Fruit fly (Drosophila melanogaster) whole organism, embryonic: ENCODE measurements around the gene CG5937.

Experiments used
- Abd-B ChIP-seq: fragments of 200-800 bp; sonication (Bioruptor generic); optimal IDR thresholded peaks from 2 replicates; lab custom pipeline; 2018; ENCODE audit warnings: missing biosample characterization, mild to moderate bottlenecking, missing genetic modification characterization, moderate library complexity
- Ada2b ChIP-seq: fragments of 200-800 bp; sonication (Bioruptor generic); IDR thresholded peaks from 2 replicates; pipeline ENCODE4 v1.3.6; 2022; ENCODE audit warnings: missing biosample characterization, missing genetic modification characterization
- Awh ChIP-seq: fragments of 200-800 bp; sonication (Bioruptor generic); IDR thresholded peaks from 2 replicates; pipeline ENCODE4, ENCODE4 v1.3.6; 2022; ENCODE audit warnings: missing biosample characterization, missing genetic modification characterization
- B-H1 ChIP-seq: fragments of 200-800 bp; sonication (Bioruptor generic); IDR thresholded peaks from 3 replicates; pipeline ENCODE4 v1.3.6; 2022; ENCODE audit warnings: missing biosample characterization, missing genetic modification characterization
- Bgb ChIP-seq: fragments of 200-800 bp; sonication (Bioruptor generic); IDR thresholded peaks from 2 replicates; pipeline ENCODE4 v1.3.6; 2022; ENCODE audit warnings: missing biosample characterization, missing genetic modification characterization; ENCODE audit not compliant: partially characterized antibody
- CG1024 ChIP-seq: fragments of 200-800 bp; sonication (Bioruptor generic); IDR thresholded peaks from 2 replicates; pipeline ENCODE4 v1.3.6; 2022; ENCODE audit warnings: missing biosample characterization, missing genetic modification characterization
- CG10462 ChIP-seq: fragments of 200-800 bp; sonication (Bioruptor generic); optimal IDR thresholded peaks from 2 replicates; lab custom pipeline; 2016; ENCODE audit warnings: missing biosample characterization, missing genetic modification characterization
- CG11247 ChIP-seq: fragments of 200-800 bp; sonication (Bioruptor generic); IDR thresholded peaks from 2 replicates; pipeline ENCODE4 v1.3.6; 2022; ENCODE audit warnings: missing biosample characterization, missing genetic modification characterization
- CG13123 ChIP-seq: fragments of 200-800 bp; sonication (Bioruptor generic); optimal IDR thresholded peaks from 2 replicates; lab custom pipeline; 2016; ENCODE audit warnings: missing biosample characterization, missing genetic modification characterization
- CG13287 ChIP-seq: fragments of 200-800 bp; sonication (Bioruptor generic); IDR thresholded peaks from 2 replicates; pipeline ENCODE4 v1.3.6; 2022; ENCODE audit warnings: missing biosample characterization, missing genetic modification characterization; ENCODE audit not compliant: partially characterized antibody
- CG13296 ChIP-seq: fragments of 200-800 bp; sonication (Bioruptor generic); optimal IDR thresholded peaks from 3 replicates; lab custom pipeline; 2018; ENCODE audit warnings: missing biosample characterization, mild to moderate bottlenecking, missing genetic modification characterization
- CG13624 ChIP-seq: fragments of 200-800 bp; sonication (Bioruptor generic); optimal IDR thresholded peaks from 2 replicates; lab custom pipeline; 2016; ENCODE audit warnings: missing biosample characterization, missing genetic modification characterization
- CG13894 ChIP-seq: fragments of 200-800 bp; sonication (Bioruptor generic); optimal IDR thresholded peaks from 3 replicates; lab custom pipeline; 2018; ENCODE audit warnings: missing biosample characterization, mild to moderate bottlenecking, missing genetic modification characterization, moderate library complexity
- CG15011 ChIP-seq: fragments of 200-800 bp; sonication (Bioruptor generic); optimal IDR thresholded peaks from 3 replicates; lab custom pipeline; 2018; ENCODE audit warnings: missing biosample characterization, mild to moderate bottlenecking, missing genetic modification characterization
- CG15269 ChIP-seq: fragments of 200-800 bp; sonication (Bioruptor generic); optimal IDR thresholded peaks from 2 replicates; lab custom pipeline; 2018; ENCODE audit warnings: missing biosample characterization, mild to moderate bottlenecking, missing genetic modification characterization, moderate library complexity
- CG17186 ChIP-seq: fragments of 200-800 bp; sonication (Bioruptor generic); optimal IDR thresholded peaks from 3 replicates; lab custom pipeline; 2017; ENCODE audit warnings: missing biosample characterization, missing genetic modification reagents, missing genetic modification characterization
- CG17385 ChIP-seq: fragments of 200-800 bp; sonication (Bioruptor generic); optimal IDR thresholded peaks from 3 replicates; lab custom pipeline; 2018; ENCODE audit warnings: missing biosample characterization, mild to moderate bottlenecking, missing genetic modification characterization
- CG18011 ChIP-seq: fragments of 200-800 bp; sonication (Bioruptor generic); optimal IDR thresholded peaks from 2 replicates; lab custom pipeline; 2017; ENCODE audit warnings: missing biosample characterization, missing genetic modification characterization, mild to moderate bottlenecking, moderate library complexity, missing genotype
- CG18262 ChIP-seq: fragments of 200-800 bp; optimal IDR thresholded peaks from 3 replicates; lab custom pipeline; 2019; ENCODE audit warnings: missing biosample characterization, mild to moderate bottlenecking, missing genetic modification characterization, moderate library complexity
- CG1832 ChIP-seq: fragments of 200-800 bp; sonication (Bioruptor generic); optimal IDR thresholded peaks from 2 replicates; lab custom pipeline; 2017; ENCODE audit warnings: missing biosample characterization, mild to moderate bottlenecking, missing genetic modification characterization, inconsistent platforms
- CG18476 ChIP-seq: fragments of 200-800 bp; sonication (Bioruptor generic); optimal IDR thresholded peaks from 2 replicates; lab custom pipeline; 2016; ENCODE audit warnings: missing biosample characterization, mild to moderate bottlenecking, missing genetic modification characterization
- CG2889 ChIP-seq: fragments of 200-800 bp; sonication (Bioruptor generic); IDR thresholded peaks from 3 replicates; pipeline ENCODE4 v1.3.6; 2022; ENCODE audit warnings: missing biosample characterization, missing genetic modification characterization
- CG5953 ChIP-seq: fragments of 200-800 bp; sonication (Bioruptor generic); IDR thresholded peaks from 2 replicates; pipeline ENCODE4 v1.3.6; 2022; ENCODE audit warnings: missing biosample characterization, missing genetic modification characterization
- CG6175 ChIP-seq: fragments of 200-800 bp; sonication (Bioruptor generic); IDR thresholded peaks from 3 replicates; pipeline ENCODE4 v1.3.6; 2022; ENCODE audit warnings: missing biosample characterization, missing genetic modification characterization
- CG6683 ChIP-seq: fragments of 200-800 bp; sonication (Bioruptor generic); optimal IDR thresholded peaks from 2 replicates; lab custom pipeline; 2017; ENCODE audit warnings: missing biosample characterization, mild to moderate bottlenecking, missing genetic modification characterization, missing genetic modification reagents
- CG7271 ChIP-seq: fragments of 200-800 bp; sonication (Bioruptor generic); optimal IDR thresholded peaks from 2 replicates; lab custom pipeline; 2018; ENCODE audit warnings: missing biosample characterization, mild to moderate bottlenecking, missing genetic modification characterization, moderate library complexity
- CG7963 ChIP-seq: fragments of 200-800 bp; sonication (Bioruptor generic); IDR thresholded peaks from 3 replicates; pipeline ENCODE4 v1.3.6; 2022; ENCODE audit warnings: missing biosample characterization, missing genetic modification characterization; ENCODE audit not compliant: partially characterized antibody
- CG9215 ChIP-seq: fragments of 200-800 bp; sonication (Bioruptor generic); IDR thresholded peaks from 2 replicates; pipeline ENCODE4 v1.3.6; 2022; ENCODE audit warnings: missing biosample characterization, missing genetic modification characterization
- CG9817 ChIP-seq: fragments of 200-800 bp; sonication (Bioruptor generic); optimal IDR thresholded peaks from 2 replicates; lab custom pipeline; 2018; ENCODE audit warnings: missing biosample characterization, mild to moderate bottlenecking, missing genetic modification characterization, moderate library complexity
- CG9932 ChIP-seq: fragments of 200-800 bp; sonication (Bioruptor generic); IDR thresholded peaks from 2 replicates; pipeline ENCODE4 v1.3.6; 2022; ENCODE audit warnings: missing biosample characterization, missing genetic modification characterization
- Dbx ChIP-seq: fragments of 200-800 bp; sonication (Bioruptor generic); IDR thresholded peaks from 3 replicates; pipeline ENCODE4 v1.3.6; 2022; ENCODE audit warnings: missing biosample characterization, missing genetic modification characterization
- Dp ChIP-seq: fragments of 200-800 bp; sonication (Bioruptor generic); optimal IDR thresholded peaks from 2 replicates; lab custom pipeline; 2018; ENCODE audit warnings: missing biosample characterization, mild to moderate bottlenecking, missing genetic modification characterization, moderate library complexity
- Fer3 ChIP-seq: fragments of 200-800 bp; sonication (Bioruptor generic); optimal IDR thresholded peaks from 2 replicates; lab custom pipeline; 2018; ENCODE audit warnings: missing biosample characterization, mild to moderate bottlenecking, missing genetic modification characterization, moderate library complexity
- Gsc ChIP-seq: fragments of 200-800 bp; sonication (Bioruptor generic); IDR thresholded peaks from 2 replicates; pipeline ENCODE4 v1.3.6; 2022; ENCODE audit warnings: missing biosample characterization, missing genetic modification characterization
- Hey ChIP-seq: fragments of 200-800 bp; sonication (Bioruptor generic); optimal IDR thresholded peaks from 3 replicates; lab custom pipeline; 2018; ENCODE audit warnings: missing biosample characterization, mild to moderate bottlenecking, missing genetic modification characterization
- Hr3 ChIP-seq: fragments of 200-800 bp; sonication (Bioruptor generic); optimal IDR thresholded peaks from 3 replicates; lab custom pipeline; 2016; ENCODE audit warnings: missing biosample characterization, missing genetic modification characterization
- Hr39 ChIP-seq: fragments of >200 bp; optimal IDR thresholded peaks from 2 replicates; lab custom pipeline; 2017
- Opbp ChIP-seq: fragments of 200-800 bp; sonication (Bioruptor generic); IDR thresholded peaks from 3 replicates; pipeline ENCODE4 v1.3.6; 2022; ENCODE audit warnings: missing biosample characterization, missing genetic modification characterization; ENCODE audit not compliant: partially characterized antibody
- Rx ChIP-seq: fragments of 200-800 bp; sonication (Bioruptor generic); IDR thresholded peaks from 2 replicates; pipeline ENCODE4 v1.3.6; 2022; ENCODE audit warnings: missing biosample characterization, missing genetic modification characterization
- Scr ChIP-seq: fragments of 200-800 bp; sonication (Bioruptor generic); IDR thresholded peaks from 2 replicates; pipeline ENCODE4 v1.3.6; 2022; ENCODE audit warnings: missing biosample characterization, missing genetic modification characterization; ENCODE audit not compliant: partially characterized antibody
- aop ChIP-seq: fragments of 200-800 bp; sonication (Bioruptor generic); IDR thresholded peaks from 2 replicates; pipeline ENCODE4 v1.3.6; 2022; ENCODE audit warnings: missing biosample characterization, missing genetic modification characterization
- ap ChIP-seq: fragments of 200-800 bp; sonication (Bioruptor generic); IDR thresholded peaks from 2 replicates; pipeline ENCODE4 v1.3.6; 2022; ENCODE audit warnings: missing biosample characterization, missing genetic modification characterization
- cg ChIP-seq: fragments of 200-800 bp; sonication (Bioruptor generic); optimal IDR thresholded peaks from 3 replicates; lab custom pipeline; 2019; ENCODE audit warnings: missing biosample characterization, mild to moderate bottlenecking, missing genetic modification characterization, moderate library complexity
- gsb-n ChIP-seq: fragments of 200-800 bp; sonication (Bioruptor generic); optimal IDR thresholded peaks from 3 replicates; lab custom pipeline; 2018; ENCODE audit warnings: missing biosample characterization, mild to moderate bottlenecking, missing genetic modification characterization
- hbn ChIP-seq: fragments of 200-800 bp; sonication (Bioruptor generic); IDR thresholded peaks from 2 replicates; pipeline ENCODE4 v1.3.6; 2022; ENCODE audit warnings: missing biosample characterization, missing genetic modification characterization; ENCODE audit not compliant: partially characterized antibody
- ken ChIP-seq: fragments of 200-800 bp; sonication (Bioruptor generic); IDR thresholded peaks from 3 replicates; pipeline ENCODE4 v1.3.6; 2022; ENCODE audit warnings: missing biosample characterization, missing genetic modification characterization
- lilli ChIP-seq: fragments of 200-800 bp; sonication (Bioruptor generic); optimal IDR thresholded peaks from 3 replicates; lab custom pipeline; 2016; ENCODE audit warnings: missing biosample characterization, missing genetic modification characterization
- lola ChIP-seq, 3 experiments: fragments of >200 bp in 2 of 3; fragments of 200-800 bp in 1 of 3; sonication (Bioruptor generic) in 1 of 3; optimal IDR thresholded peaks; 2 replicates each; lab custom pipeline; 2017 to 2019; ENCODE audit warnings: missing biosample characterization in 3 of 3, missing genetic modification characterization in 3 of 3, mild to moderate bottlenecking in 1 of 3, moderate library complexity in 1 of 3
- maf-S ChIP-seq: fragments of 200-800 bp; sonication (Bioruptor generic); optimal IDR thresholded peaks from 2 replicates; lab custom pipeline; 2016; ENCODE audit warnings: missing biosample characterization, missing genetic modification characterization
- nerfin-1 ChIP-seq: fragments of 200-800 bp; sonication (Bioruptor generic); optimal IDR thresholded peaks from 3 replicates; lab custom pipeline; 2019; ENCODE audit warnings: missing biosample characterization, mild to moderate bottlenecking, missing genetic modification characterization, moderate library complexity
- seq ChIP-seq: fragments of 200-800 bp; sonication (Bioruptor generic); IDR thresholded peaks from 2 replicates; pipeline ENCODE4 v1.3.6; 2022; ENCODE audit warnings: missing biosample characterization, missing genetic modification characterization
- zfh2 ChIP-seq: fragments of 200-800 bp; sonication (Bioruptor generic); optimal IDR thresholded peaks from 2 replicates; lab custom pipeline; 2016; ENCODE audit warnings: missing biosample characterization, missing genetic modification characterization

Gene CG5937

DNA sequence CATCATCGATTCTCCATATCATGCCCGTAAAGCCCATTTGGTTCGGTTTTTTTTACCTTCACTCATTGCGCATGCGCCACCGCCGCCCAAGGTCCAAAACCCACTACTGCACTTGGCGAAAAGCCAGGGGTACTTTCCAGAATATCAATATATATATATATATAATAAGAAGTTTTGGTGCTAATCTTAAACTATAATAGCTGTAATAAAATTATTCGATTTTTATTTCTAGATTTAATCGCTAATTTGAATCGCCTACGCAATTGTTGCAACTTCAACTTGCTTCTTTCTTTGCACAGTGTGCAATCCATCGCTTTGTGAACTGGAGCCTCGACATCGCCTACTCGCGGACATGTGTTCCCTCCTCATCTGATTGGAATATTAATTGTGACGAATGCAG lies 36.0 kb upstream of the CG5937 start (continued):
- no peak for TF ChIP-seq CG5953 (GFP tag; lab: Robert Waterston, UW)
- TF ChIP-seq Bgb = no peak
- TF ChIP-seq Hey (tag; lab: Kevin White, UChicago) = no peak
- no peak for TF ChIP-seq CG15269 (tag; lab: Kevin White, UChicago)
- TF ChIP-seq maf-S (GFP tag; lab: Kevin White, UChicago) = no peak
- no peak for TF ChIP-seq Dp
- no peak for TF ChIP-seq Scr (GFP tag; lab: Robert Waterston, UW)
- no peak for TF ChIP-seq nerfin-1 (tag; lab: Kevin White, UChicago)
- no peak for TF ChIP-seq Hr3 (GFP tag; lab: Kevin White, UChicago)
- no peak for TF ChIP-seq CG1024 (GFP tag; lab: Robert Waterston, UW)
- TF ChIP-seq CG13624 (GFP tag; lab: Kevin White, UChicago) = no peak
- no peak for TF ChIP-seq CG18011
- no peak for TF ChIP-seq CG6683 (GFP tag; lab: Kevin White, UChicago)
- no peak for TF ChIP-seq CG10462 (GFP tag; lab: Kevin White, UChicago)
- TF ChIP-seq CG17385 (GFP tag; lab: Kevin White, UChicago) = no peak
- no peak for TF ChIP-seq CG6175 (GFP tag; lab: Robert Waterston, UW)
- TF ChIP-seq gsb-n (tag; lab: Kevin White, UChicago) = peak; percentile 5
- TF ChIP-seq CG18476 (GFP tag; lab: Kevin White, UChicago) = no peak
- no peak for TF ChIP-seq Gsc (GFP tag; lab: Robert Waterston, UW)
- TF ChIP-seq Dbx (GFP tag; lab: Robert Waterston, UW) = no peak
- TF ChIP-seq CG13894 = no peak
- TF ChIP-seq CG17186 (GFP tag; lab: Kevin White, UChicago) = no peak
- no peak for TF ChIP-seq CG9932 (GFP tag; lab: Robert Waterston, UW)
- TF ChIP-seq CG9817 (tag; lab: Kevin White, UChicago) = no peak
- no peak for TF ChIP-seq seq (GFP tag; lab: Robert Waterston, UW)
- TF ChIP-seq CG13296 (GFP tag; lab: Kevin White, UChicago) = no peak
- TF ChIP-seq CG13287 = no peak
- TF ChIP-seq CG15011 = no peak
- TF ChIP-seq CG11247 (GFP tag; lab: Robert Waterston, UW) = no peak
- peak; percentile 43 for TF ChIP-seq CG18262 (tag; lab: Kevin White, UChicago)
- no peak for TF ChIP-seq CG2889 (GFP tag; lab: Robert Waterston, UW)
- TF ChIP-seq cg (GFP tag; lab: Kevin White, UChicago) = no peak
- peak in 1 of 3 experiments; percentile 24 for TF ChIP-seq lola (GFP tag; optimal IDR thresholded peaks at IDR 0.05; lab: Kevin White, UChicago)
- TF ChIP-seq Hr39 = no peak
- TF ChIP-seq ap (GFP tag; lab: Robert Waterston, UW) = no peak
- TF ChIP-seq CG9215 = no peak
- no peak for TF ChIP-seq B-H1
- TF ChIP-seq Rx (GFP tag; lab: Robert Waterston, UW) = no peak
- TF ChIP-seq CG7271 (tag; lab: Kevin White, UChicago) = no peak
- TF ChIP-seq ken (GFP tag; lab: Robert Waterston, UW) = no peak
- TF ChIP-seq aop (GFP tag; lab: Robert Waterston, UW) = no peak
- TF ChIP-seq Opbp (GFP tag; lab: Robert Waterston, UW) = no peak
- no peak for TF ChIP-seq CG1832 (GFP tag; lab: Kevin White, UChicago)
- no peak for TF ChIP-seq Abd-B (GFP tag; lab: Kevin White, UChicago)
- no peak for TF ChIP-seq lilli
- TF ChIP-seq Ada2b (GFP tag; lab: Robert Waterston, UW) = no peak
- TF ChIP-seq Fer3 = no peak
- TF ChIP-seq CG13123 (GFP tag; lab: Kevin White, UChicago) = no peak
- TF ChIP-seq CG7963 (GFP tag; lab: Robert Waterston, UW) = no peak
- no peak for TF ChIP-seq hbn (GFP tag; lab: Robert Waterston, UW)
- TF ChIP-seq Awh (GFP tag; lab: Robert Waterston, UW) = no peak
- no peak for TF ChIP-seq zfh2 (GFP tag; lab: Kevin White, UChicago)
